Worm (Caenorhabditis elegans): ENCODE results near the gene T05C12.8.

Gene T05C12.8

ce11 chrII:8187516-8187915 is 2.8 kb downstream of the T05C12.8 start (continued):
- TF ChIP-seq Y95B8A.8 (GFP tag; IDR thresholded peaks at IDR 0.05) (no peak), F49E8.2 (tag; optimal IDR thresholded peaks at IDR 0.05; ENCODE audit: insufficient read depth) (peak; percentile 21), fkh-3 (tag; optimal IDR thresholded peaks at IDR 0.05) (no peak), ceh-100 (GFP tag; IDR thresholded peaks at IDR 0.05) (no peak), mel-28 (tag; optimal IDR thresholded peaks at IDR 0.05; ENCODE audit: borderline replicate concordance) (no peak), ets-4 (GFP tag; optimal IDR thresholded peaks at IDR 0.05) (no peak), tlf-1 (GFP tag; optimal IDR thresholded peaks at IDR 0.05) (peak; percentile 50), somi-1 (GFP tag; optimal IDR thresholded peaks at IDR 0.05) (no peak), hmg-20 (GFP tag; IDR thresholded peaks at IDR 0.05) (no peak), athp-1 (tag; optimal IDR thresholded peaks at IDR 0.05) (peak; percentile 74), lin-26 (GFP tag; IDR thresholded peaks at IDR 0.05) (0 out of 2 replicates have a peak, but pooled peaks have one; percentile 29)

ce11 chrII:8185016-8185493 is 5.3 kb downstream of the T05C12.8 start, which contains the start of the genes mig-5 and cct-1:
Gene mig-5, minus strand, starts transcription at chrII:8185023.
Gene cct-1, plus strand, starts transcription at chrII:8185443.
- TF ChIP-seq ccch-3 (GFP tag; optimal IDR thresholded peaks at IDR 0.05) (no peak), Y53G8AR.9 (GFP tag; conservative IDR thresholded peaks at IDR 0.05) (peak; percentile 77; the same call in 1 of the 2 replicates), lsl-1 (GFP tag; optimal IDR thresholded peaks at IDR 0.05) (peak; percentile 79), F39B2.1 (GFP tag; IDR thresholded peaks at IDR 0.05) (no peak), unc-130 (GFP tag; optimal IDR thresholded peaks at IDR 0.05) (peak; percentile 67), lin-54 (GFP tag; optimal IDR thresholded peaks at IDR 0.05) (peak; percentile 90), T07F8.4 (tag; optimal IDR thresholded peaks at IDR 0.05) (peak; percentile 9), athp-1 (tag; optimal IDR thresholded peaks at IDR 0.05) (peak; percentile 81), hrde-1 (tag; optimal IDR thresholded peaks at IDR 0.05; ENCODE audit: borderline replicate concordance) (peak; percentile 17), Y95B8A.8 (GFP tag; IDR thresholded peaks at IDR 0.05) (peak; percentile 74; the same call in 1 of the 2 replicates), ztf-22 (GFP tag; optimal IDR thresholded peaks at IDR 0.05) (no peak), tbp1 (GFP tag; optimal IDR thresholded peaks at IDR 0.05) (peak; percentile 72), lag-1 (GFP tag; IDR thresholded peaks at IDR 0.05) (no peak), sptf-2 (GFP tag; optimal IDR thresholded peaks at IDR 0.05) (no peak), C17E4.6 (GFP tag; IDR thresholded peaks at IDR 0.05) (peak; percentile 81), madf-10 (tag; optimal IDR thresholded peaks at IDR 0.05) (peak; percentile 86), nhr-179 (tag; optimal IDR thresholded peaks at IDR 0.05) (no peak), efl-1 (GFP tag; optimal IDR thresholded peaks at IDR 0.05) (peak; percentile 81), bed-2 (GFP tag; IDR thresholded peaks at IDR 0.05) (no peak), B0336.3 (GFP tag; IDR thresholded peaks at IDR 0.05) (peak; percentile 79), ztf-25 (GFP tag; IDR thresholded peaks at IDR 0.05) (no peak), attf-5 (GFP tag; optimal IDR thresholded peaks at IDR 0.05) (peak; percentile 96), tbx-9 (tag; optimal IDR thresholded peaks at IDR 0.05; ENCODE audit: borderline replicate concordance) (no peak), lin-35 (GFP tag; optimal IDR thresholded peaks at IDR 0.05) (peak in 2 of 3 experiments; percentile 77 to 92), F22D6.2 (tag; optimal IDR thresholded peaks at IDR 0.05) (peak; percentile 60), F33H1.4 (GFP tag; IDR thresholded peaks at IDR 0.05) (peak; percentile 100), dpl-1 (GFP tag; optimal IDR thresholded peaks at IDR 0.05) (peak; percentile 53), tlf-1 (GFP tag; optimal IDR thresholded peaks at IDR 0.05) (peak; percentile 84), ztf-18 (tag; optimal IDR thresholded peaks at IDR 0.05) (peak; percentile 77), F57C9.4 (tag; optimal IDR thresholded peaks at IDR 0.05) (no peak), hlh-12 (tag; optimal IDR thresholded peaks at IDR 0.05) (no peak), madf-8 (GFP tag; conservative IDR thresholded peaks at IDR 0.05) (peak; percentile 71), ceh-91 (GFP tag; IDR thresholded peaks at IDR 0.05) (peak; percentile 87), rcor-1 (GFP tag; IDR thresholded peaks at IDR 0.05) (peak; percentile 91), T26A5.8 (tag; optimal IDR thresholded peaks at IDR 0.05) (no peak), nhr-80 (tag; optimal IDR thresholded peaks at IDR 0.05) (peak; percentile 62), K12H6.12 (tag; optimal IDR thresholded peaks at IDR 0.05) (peak; percentile 77), repo-1 (tag; optimal IDR thresholded peaks at IDR 0.05) (peak; percentile 84), pbrm-1 (GFP tag; IDR thresholded peaks at IDR 0.05) (peak; percentile 94), dox-1 (GFP tag; IDR thresholded peaks at IDR 0.05) (peak; percentile 95)

Data from whole organism, young adult.